Worm (Caenorhabditis elegans) whole organism, L1 larva: ENCODE measurements around the gene ZK617.26.

ENCODE experiments used
- lin-39 ChIP-seq: fragments of 150-350 bp; optimal IDR thresholded peaks from 2 replicates; lab custom pipeline; 2014; ENCODE audit warnings: missing biosample characterization, missing genetic modification reagents, missing genetic modification characterization
- mep-1 ChIP-seq: fragments of 150-350 bp; optimal IDR thresholded peaks from 2 replicates; lab custom pipeline; 2014; ENCODE audit warnings: missing biosample characterization, missing genetic modification characterization
- nhr-20 ChIP-seq: sonication (generic microtip); optimal IDR thresholded peaks from 2 replicates; lab custom pipeline; 2016; ENCODE audit warnings: mild to moderate bottlenecking, missing genetic modification characterization, missing compliant biosample characterization
- skn-1 ChIP-seq: fragments of 150-350 bp; optimal IDR thresholded peaks from 2 replicates; lab custom pipeline; 2014; ENCODE audit warnings: missing biosample characterization, missing genetic modification characterization

DNA sequence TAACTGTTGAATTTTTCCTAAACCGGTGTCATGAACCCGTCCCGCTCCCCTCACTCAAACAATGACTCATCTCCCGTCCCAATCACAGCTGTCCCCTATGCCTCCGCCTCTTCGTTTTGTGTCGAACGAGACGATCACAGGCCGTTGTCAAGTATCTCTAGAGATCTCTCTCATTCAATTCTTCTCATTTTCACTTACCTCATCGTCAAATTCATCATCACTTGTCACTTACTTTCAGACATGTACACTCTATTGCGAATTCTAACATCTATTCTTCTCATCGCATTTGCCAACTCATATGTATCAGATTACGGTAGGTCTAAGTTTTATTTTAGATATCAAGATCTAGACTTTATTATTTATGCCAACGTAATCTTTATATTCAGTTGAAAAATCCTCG, 46.7 kb upstream of the ZK617.26 start, which contains the start of gene K08E4.3:
- TF ChIP-seq lin-39 (tag; lab: Kevin White, UChicago): no peak
- no peak for TF ChIP-seq mep-1
- no peak for TF ChIP-seq nhr-20 (tag; lab: Kevin White, UChicago)
- no peak for TF ChIP-seq skn-1 (tag; lab: Kevin White, UChicago)
